Worm (Caenorhabditis elegans) whole organism, L3 larva: ENCODE data around the gene spe-49.

ENCODE experiments used
- R02D3.7 ChIP-seq: fragments of 150-350 bp; optimal IDR thresholded peaks from 2 replicates; lab custom pipeline; 2014; ENCODE audit warnings: missing biosample characterization, missing genetic modification characterization
- ZK546.5 ChIP-seq: sonication (generic microtip); optimal IDR thresholded peaks from 2 replicates; lab custom pipeline; 2017; ENCODE audit warnings: missing biosample characterization, missing genetic modification characterization
- aly-2 ChIP-seq: fragments of 150-350 bp; optimal IDR thresholded peaks from 2 replicates; lab custom pipeline; 2014; ENCODE audit warnings: missing biosample characterization, missing genetic modification characterization
- ama-1 ChIP-seq: fragments of 150-350 bp; optimal IDR thresholded peaks from 2 replicates; lab custom pipeline; 2018
- ceh-16 ChIP-seq: sonication (generic microtip); optimal IDR thresholded peaks from 2 replicates; lab custom pipeline; 2017; ENCODE audit warnings: missing biosample characterization, missing genetic modification characterization
- ceh-28 ChIP-seq: fragments of 150-350 bp; optimal IDR thresholded peaks from 2 replicates; lab custom pipeline; 2014; ENCODE audit warnings: missing biosample characterization, missing genetic modification reagents, missing genetic modification characterization
- ceh-82 ChIP-seq: fragments of 150-350 bp; optimal IDR thresholded peaks from 2 replicates; lab custom pipeline; 2014; ENCODE audit warnings: missing biosample characterization, missing genetic modification characterization
- ceh-9 ChIP-seq: sonication (generic microtip); optimal IDR thresholded peaks from 2 replicates; lab custom pipeline; 2018; ENCODE audit warnings: missing biosample characterization, missing genetic modification characterization
- daf-12 ChIP-seq: fragments of 150-350 bp; optimal IDR thresholded peaks from 2 replicates; lab custom pipeline; 2014; ENCODE audit warnings: missing biosample characterization, missing genetic modification reagents, missing genetic modification characterization
- egl-27 ChIP-seq: sonication (generic microtip); optimal IDR thresholded peaks from 4 replicates; lab custom pipeline; 2017; ENCODE audit warnings: missing biosample characterization, missing genetic modification reagents, missing genetic modification characterization
- egl-5 ChIP-seq: fragments of 150-350 bp; optimal IDR thresholded peaks from 2 replicates; lab custom pipeline; 2017; ENCODE audit warnings: missing biosample characterization, missing genetic modification reagents, missing genetic modification characterization, inconsistent platforms
- elt-1 ChIP-seq: fragments of 150-350 bp; optimal IDR thresholded peaks from 2 replicates; lab custom pipeline; 2014; ENCODE audit warnings: missing biosample characterization, missing genetic modification characterization
- elt-2 ChIP-seq: sonication (generic microtip); optimal IDR thresholded peaks from 2 replicates; lab custom pipeline; 2016; ENCODE audit warnings: missing genetic modification reagents, mild to moderate bottlenecking, missing genetic modification characterization, missing compliant biosample characterization
- elt-3 ChIP-seq, 3 experiments: fragments of 150-350 bp in 1 of 3; sonication (generic microtip) in 2 of 3; optimal IDR thresholded peaks; 2 replicates in 2 of 3; 4 replicates in 1 of 3; lab custom pipeline; 2014 to 2017; ENCODE audit warnings: missing biosample characterization in 3 of 3, missing genetic modification characterization in 3 of 3
- eor-1 ChIP-seq, 2 experiments: fragments of 150-350 bp; optimal IDR thresholded peaks; 2 replicates each; lab custom pipeline; 2014 to 2018; ENCODE audit warnings: missing biosample characterization in 2 of 2, missing genetic modification characterization in 2 of 2
- fkh-10 ChIP-seq: sonication (generic microtip); optimal IDR thresholded peaks from 2 replicates; lab custom pipeline; 2017; ENCODE audit warnings: missing biosample characterization, missing genetic modification reagents, missing genetic modification characterization
- fkh-2 ChIP-seq: fragments of 150-350 bp; optimal IDR thresholded peaks from 2 replicates; lab custom pipeline; 2014; ENCODE audit warnings: missing biosample characterization, missing genetic modification reagents, missing genetic modification characterization
- fos-1 ChIP-seq: fragments of 150-350 bp; optimal IDR thresholded peaks from 2 replicates; lab custom pipeline; 2014; ENCODE audit warnings: missing biosample characterization, missing genetic modification characterization
- hmg-11 ChIP-seq: sonication (generic microtip); optimal IDR thresholded peaks from 2 replicates; lab custom pipeline; 2016; ENCODE audit warnings: missing genetic modification characterization, missing compliant biosample characterization
- jun-1 ChIP-seq: fragments of 150-350 bp; optimal IDR thresholded peaks from 2 replicates; lab custom pipeline; 2014; ENCODE audit warnings: missing biosample characterization, missing genetic modification reagents, missing genetic modification characterization
- lin-15B ChIP-seq: fragments of 150-350 bp; optimal IDR thresholded peaks from 2 replicates; lab custom pipeline; 2014; ENCODE audit warnings: missing biosample characterization, missing genetic modification characterization
- lin-39 ChIP-seq: fragments of 150-350 bp; optimal IDR thresholded peaks from 2 replicates; lab custom pipeline; 2018; ENCODE audit warnings: missing biosample characterization, missing genetic modification reagents, missing genetic modification characterization
- lsy-12 ChIP-seq: sonication (generic microtip); optimal IDR thresholded peaks from 2 replicates; lab custom pipeline; 2016; ENCODE audit warnings: mild to moderate bottlenecking, missing genetic modification characterization, missing compliant biosample characterization
- mdl-1 ChIP-seq: fragments of 150-350 bp; optimal IDR thresholded peaks from 2 replicates; lab custom pipeline; 2014; ENCODE audit warnings: missing biosample characterization, missing genetic modification characterization
- mml-1 ChIP-seq: fragments of 150-350 bp; sonication (generic microtip); optimal IDR thresholded peaks from 3 replicates; lab custom pipeline; 2014; ENCODE audit warnings: missing biosample characterization, missing genetic modification characterization
- nfya-1 ChIP-seq: sonication (generic microtip); optimal IDR thresholded peaks from 2 replicates; lab custom pipeline; 2017; ENCODE audit warnings: missing genetic modification characterization, mild to moderate bottlenecking, missing compliant biosample characterization, antibody characterized with exemption, moderate library complexity; ENCODE audit not compliant: insufficient read depth
- nhr-11 ChIP-seq: fragments of 150-350 bp; optimal IDR thresholded peaks from 2 replicates; lab custom pipeline; 2014; ENCODE audit warnings: missing biosample characterization, missing genetic modification characterization
- nhr-12 ChIP-seq: fragments of 150-350 bp; optimal IDR thresholded peaks from 2 replicates; lab custom pipeline; 2014; ENCODE audit warnings: missing biosample characterization, missing genetic modification characterization
- nhr-23 ChIP-seq: fragments of 150-350 bp; optimal IDR thresholded peaks from 2 replicates; lab custom pipeline; 2014; ENCODE audit warnings: missing biosample characterization, missing genetic modification reagents, missing genetic modification characterization
- nhr-237 ChIP-seq: fragments of 150-350 bp; optimal IDR thresholded peaks from 2 replicates; lab custom pipeline; 2014; ENCODE audit warnings: missing biosample characterization, missing genetic modification characterization
- nhr-25 ChIP-seq: sonication (generic microtip); optimal IDR thresholded peaks from 2 replicates; lab custom pipeline; 2017; ENCODE audit warnings: missing biosample characterization, missing genetic modification characterization
- nhr-28 ChIP-seq: fragments of 150-350 bp; optimal IDR thresholded peaks from 2 replicates; lab custom pipeline; 2014; ENCODE audit warnings: missing biosample characterization, missing genetic modification characterization
- nhr-43 ChIP-seq: sonication (generic microtip); optimal IDR thresholded peaks from 2 replicates; lab custom pipeline; 2016; ENCODE audit warnings: mild to moderate bottlenecking, missing genetic modification characterization, missing compliant biosample characterization; ENCODE audit not compliant: poor library complexity, severe bottlenecking
- nhr-67 ChIP-seq: fragments of 150-350 bp; optimal IDR thresholded peaks from 2 replicates; lab custom pipeline; 2014; ENCODE audit warnings: missing biosample characterization, missing genetic modification characterization
- nhr-76 ChIP-seq: fragments of 150-350 bp; sonication (generic microtip); optimal IDR thresholded peaks from 5 replicates; lab custom pipeline; 2014; ENCODE audit warnings: missing biosample characterization, missing genetic modification characterization
- nhr-77 ChIP-seq: fragments of 150-350 bp; optimal IDR thresholded peaks from 2 replicates; lab custom pipeline; 2014; ENCODE audit warnings: missing biosample characterization, missing genetic modification characterization
- pha-4 ChIP-seq: fragments of 150-350 bp; optimal IDR thresholded peaks from 2 replicates; lab custom pipeline; 2014; ENCODE audit warnings: missing biosample characterization, missing genetic modification reagents, missing genetic modification characterization
- pqm-1 ChIP-seq: fragments of 150-350 bp; optimal IDR thresholded peaks from 2 replicates; lab custom pipeline; 2017; ENCODE audit warnings: missing biosample characterization, missing genetic modification characterization, inconsistent platforms
- sea-2 ChIP-seq: fragments of 150-350 bp; sonication (generic microtip); optimal IDR thresholded peaks from 4 replicates; lab custom pipeline; 2014; ENCODE audit warnings: missing biosample characterization, missing genetic modification reagents, missing genetic modification characterization
- skn-1 ChIP-seq: fragments of 150-350 bp; optimal IDR thresholded peaks from 2 replicates; lab custom pipeline; 2014; ENCODE audit warnings: missing biosample characterization, missing genetic modification characterization
- snpc-4 ChIP-seq: fragments of 150-350 bp; optimal IDR thresholded peaks from 2 replicates; lab custom pipeline; 2014; ENCODE audit warnings: missing biosample characterization, missing genetic modification characterization
- tbx-2 ChIP-seq: sonication (generic microtip); optimal IDR thresholded peaks from 2 replicates; lab custom pipeline; 2016; ENCODE audit warnings: mild to moderate bottlenecking, missing genetic modification characterization, missing compliant biosample characterization
- unc-39 ChIP-seq: sonication (generic microtip); optimal IDR thresholded peaks from 4 replicates; lab custom pipeline; 2017; ENCODE audit warnings: missing biosample characterization, missing genetic modification characterization
- unc-62 ChIP-seq: fragments of 150-350 bp; sonication (generic microtip); optimal IDR thresholded peaks from 4 replicates; lab custom pipeline; 2014; ENCODE audit warnings: missing biosample characterization, missing genetic modification reagents, missing genetic modification characterization
- zag-1 ChIP-seq: fragments of 150-350 bp; optimal IDR thresholded peaks from 2 replicates; lab custom pipeline; 2014; ENCODE audit warnings: missing biosample characterization, missing genetic modification characterization
- ztf-11 ChIP-seq: fragments of 150-350 bp; optimal IDR thresholded peaks from 2 replicates; lab custom pipeline; 2014; ENCODE audit warnings: missing biosample characterization, missing genetic modification characterization
- ztf-4 ChIP-seq: fragments of 150-350 bp; optimal IDR thresholded peaks from 2 replicates; lab custom pipeline; 2014; ENCODE audit warnings: missing biosample characterization, missing genetic modification characterization

Gene spe-49

ce11 chrV:6243260-6243659 lies 37.9 kb upstream of the spe-49 start:
- no peak for TF ChIP-seq skn-1 (tag; lab: Kevin White, UChicago)
- peak; percentile 91 for TF ChIP-seq elt-2 (tag; lab: Kevin White, UChicago)
- no peak for TF ChIP-seq egl-5 (tag; lab: Kevin White, UChicago)
- TF ChIP-seq nhr-76 (tag; lab: Kevin White, UChicago): no peak
- TF ChIP-seq hmg-11: no peak
- TF ChIP-seq fkh-10 (GFP tag; lab: Kevin White, UChicago): no peak
- no peak for TF ChIP-seq tbx-2 (tag; lab: Kevin White, UChicago)
- peak; percentile 75 for TF ChIP-seq pqm-1 (tag; lab: Kevin White, UChicago)
- no peak for TF ChIP-seq ceh-16 (tag; lab: Kevin White, UChicago)
- TF ChIP-seq ztf-4: no peak
- no peak for TF ChIP-seq R02D3.7 (tag; lab: Kevin White, UChicago)
- peak; percentile 25 for TF ChIP-seq nfya-1 (tag; lab: Kevin White, UChicago)
- no peak for TF ChIP-seq ama-1 (lab: Kevin White, UChicago)
- no peak for TF ChIP-seq nhr-25 (tag; lab: Kevin White, UChicago)
- no peak for TF ChIP-seq pha-4 (tag; lab: Kevin White, UChicago)
- no peak for TF ChIP-seq ceh-82
- no peak for TF ChIP-seq nhr-67 (tag; lab: Kevin White, UChicago)
- no peak for TF ChIP-seq nhr-23 (tag; lab: Kevin White, UChicago)
- TF ChIP-seq aly-2 (tag; lab: Kevin White, UChicago): no peak
- peak in 1 of 3 experiments; percentile 47 for TF ChIP-seq elt-3 (tag; optimal IDR thresholded peaks at IDR 0.05; lab: Kevin White, UChicago)
- no peak for TF ChIP-seq egl-27 (tag; lab: Kevin White, UChicago)
- no peak for TF ChIP-seq snpc-4 (tag; lab: Kevin White, UChicago)
- TF ChIP-seq sea-2 (GFP tag; lab: Kevin White, UChicago): no peak
- TF ChIP-seq unc-62 (GFP tag; lab: Kevin White, UChicago): no peak
- no peak for TF ChIP-seq eor-1 (tag; optimal IDR thresholded peaks at IDR 0.05; lab: Kevin White, UChicago)
- no peak for TF ChIP-seq fos-1 (tag; lab: Kevin White, UChicago)
- no peak for TF ChIP-seq ztf-11
- TF ChIP-seq nhr-43 (tag; lab: Kevin White, UChicago): peak; percentile 70
- no peak for TF ChIP-seq zag-1
- no peak for TF ChIP-seq ceh-28
- peak; percentile 50 for TF ChIP-seq jun-1 (tag; lab: Kevin White, UChicago)
- TF ChIP-seq nhr-11 (tag; lab: Kevin White, UChicago): no peak
- no peak for TF ChIP-seq nhr-28
- no peak for TF ChIP-seq lin-15B (tag; lab: Kevin White, UChicago)
- TF ChIP-seq mml-1 (tag; lab: Kevin White, UChicago): no peak
- no peak for TF ChIP-seq ceh-9 (tag; lab: Kevin White, UChicago)
- TF ChIP-seq ZK546.5 (tag; lab: Kevin White, UChicago): no peak
- no peak for TF ChIP-seq mdl-1 (tag; lab: Kevin White, UChicago)
- TF ChIP-seq daf-12: no peak
- no peak for TF ChIP-seq nhr-237 (tag; lab: Kevin White, UChicago)
- no peak for TF ChIP-seq fkh-2 (tag; lab: Kevin White, UChicago)
- no peak for TF ChIP-seq elt-1
- no peak for TF ChIP-seq nhr-12 (tag; lab: Kevin White, UChicago)
- no peak for TF ChIP-seq lsy-12 (tag; lab: Kevin White, UChicago)
- TF ChIP-seq lin-39: no peak
- no peak for TF ChIP-seq unc-39
- TF ChIP-seq nhr-77 (tag; lab: Kevin White, UChicago): no peak
